Fruit fly (Drosophila melanogaster) whole organism, embryonic: ENCODE results near the gene Fancl.
A peak's percentile ranks its signal among the peaks of the same experiment; 100 is the strongest.

ENCODE experiments used
- Aef1 ChIP-seq: fragments of 200-800 bp; sonication (Bioruptor generic); IDR thresholded peaks from 3 replicates; pipeline ENCODE4 v1.3.6; 2022; ENCODE audit warnings: missing biosample characterization, missing genetic modification characterization
- CG1024 ChIP-seq: fragments of 200-800 bp; sonication (Bioruptor generic); IDR thresholded peaks from 2 replicates; pipeline ENCODE4 v1.3.6; 2022; ENCODE audit warnings: missing biosample characterization, missing genetic modification characterization
- CG10366 ChIP-seq: fragments of 200-800 bp; sonication (Bioruptor generic); IDR thresholded peaks from 2 replicates; pipeline ENCODE4 v1.3.6; 2022; ENCODE audit warnings: missing biosample characterization, missing genetic modification characterization
- CG11398 ChIP-seq: fragments of 200-800 bp; sonication (Bioruptor generic); optimal IDR thresholded peaks from 2 replicates; lab custom pipeline; 2016; ENCODE audit warnings: missing biosample characterization, missing genetic modification characterization
- CG11695 ChIP-seq: fragments of 200-800 bp; sonication (Bioruptor generic); IDR thresholded peaks from 3 replicates; pipeline ENCODE4 v1.3.6; 2022; ENCODE audit warnings: missing biosample characterization, missing genetic modification characterization
- CG12236 ChIP-seq: fragments of 200-800 bp; sonication (Bioruptor generic); optimal IDR thresholded peaks from 2 replicates; lab custom pipeline; 2016; ENCODE audit warnings: missing biosample characterization, missing genetic modification characterization
- CG1233 ChIP-seq: fragments of 200-800 bp; sonication (Bioruptor generic); optimal IDR thresholded peaks from 4 replicates; lab custom pipeline; 2018; ENCODE audit warnings: missing biosample characterization, mild to moderate bottlenecking, missing genetic modification characterization
- CG12769 ChIP-seq: fragments of 200-800 bp; sonication (Bioruptor generic); optimal IDR thresholded peaks from 2 replicates; lab custom pipeline; 2019; ENCODE audit warnings: missing biosample characterization, mild to moderate bottlenecking, missing genetic modification characterization, moderate library complexity
- CG13624 ChIP-seq: fragments of 200-800 bp; sonication (Bioruptor generic); optimal IDR thresholded peaks from 2 replicates; lab custom pipeline; 2016; ENCODE audit warnings: missing biosample characterization, missing genetic modification characterization
- CG14014 ChIP-seq: fragments of 200-800 bp; sonication (Bioruptor generic); IDR thresholded peaks from 2 replicates; pipeline ENCODE4 v1.3.6; 2022; ENCODE audit warnings: missing biosample characterization, missing genetic modification characterization
- CG14667 ChIP-seq: fragments of 200-800 bp; sonication (Bioruptor generic); IDR thresholded peaks from 2 replicates; pipeline ENCODE4 v1.3.6; 2022; ENCODE audit warnings: missing biosample characterization, missing genetic modification characterization
- CG16779 ChIP-seq: fragments of 200-800 bp; sonication (Bioruptor generic); IDR thresholded peaks from 2 replicates; pipeline ENCODE4 v1.3.6; 2022; ENCODE audit warnings: missing biosample characterization, missing genetic modification characterization
- CG17802 ChIP-seq: fragments of 200-800 bp; sonication (Bioruptor generic); optimal IDR thresholded peaks from 2 replicates; lab custom pipeline; 2018; ENCODE audit warnings: missing biosample characterization, mild to moderate bottlenecking, missing genetic modification characterization, moderate library complexity
- CG18476 ChIP-seq: fragments of 200-800 bp; sonication (Bioruptor generic); optimal IDR thresholded peaks from 2 replicates; lab custom pipeline; 2016; ENCODE audit warnings: missing biosample characterization, mild to moderate bottlenecking, missing genetic modification characterization
- CG18619 ChIP-seq: fragments of 200-800 bp; sonication (Bioruptor generic); optimal IDR thresholded peaks from 3 replicates; lab custom pipeline; 2017; ENCODE audit warnings: missing biosample characterization, mild to moderate bottlenecking, missing genetic modification characterization
- CG3163 ChIP-seq: fragments of 200-800 bp; sonication (Bioruptor generic); optimal IDR thresholded peaks from 3 replicates; lab custom pipeline; 2016; ENCODE audit warnings: missing biosample characterization, missing genetic modification characterization
- CG32772 ChIP-seq: fragments of 200-800 bp; sonication (Bioruptor generic); IDR thresholded peaks from 2 replicates; pipeline ENCODE4 v1.3.6; 2022; ENCODE audit warnings: missing biosample characterization, missing genetic modification characterization
- CG34422 ChIP-seq: fragments of 200-800 bp; sonication (Bioruptor generic); IDR thresholded peaks from 3 replicates; pipeline ENCODE4 v1.3.6; 2022; ENCODE audit warnings: missing biosample characterization, missing genetic modification characterization
- CG3838 ChIP-seq: fragments of 200-800 bp; sonication (Bioruptor generic); optimal IDR thresholded peaks from 3 replicates; lab custom pipeline; 2016; ENCODE audit warnings: missing biosample characterization, missing genetic modification characterization
- CG42726 ChIP-seq: fragments of 200-800 bp; sonication (Bioruptor generic); IDR thresholded peaks from 2 replicates; pipeline ENCODE4 v1.3.6; 2022; ENCODE audit warnings: missing biosample characterization, missing genetic modification characterization; ENCODE audit not compliant: partially characterized antibody
- CG4360 ChIP-seq: fragments of 200-800 bp; sonication (Bioruptor generic); IDR thresholded peaks from 2 replicates; pipeline ENCODE4 v1.3.6; 2022; ENCODE audit warnings: missing biosample characterization, missing genetic modification characterization
- CG6654 ChIP-seq: fragments of 200-800 bp; sonication (Bioruptor generic); optimal IDR thresholded peaks from 2 replicates; lab custom pipeline; 2017; ENCODE audit warnings: missing biosample characterization, mild to moderate bottlenecking, missing genetic modification characterization
- CG6791 ChIP-seq: fragments of 200-800 bp; sonication (Bioruptor generic); IDR thresholded peaks from 3 replicates; pipeline ENCODE4 v1.3.6; 2022; ENCODE audit warnings: missing biosample characterization, missing genetic modification characterization; ENCODE audit not compliant: partially characterized antibody
- CG7372 ChIP-seq: fragments of 200-800 bp; sonication (Bioruptor generic); IDR thresholded peaks from 2 replicates; pipeline ENCODE4 v1.3.6; 2022; ENCODE audit warnings: missing biosample characterization, missing genetic modification characterization
- CG7987 ChIP-seq: fragments of 200-800 bp; sonication (Bioruptor generic); optimal IDR thresholded peaks from 2 replicates; lab custom pipeline; 2018; ENCODE audit warnings: missing biosample characterization, mild to moderate bottlenecking, missing genetic modification characterization, moderate library complexity
- CG8290 ChIP-seq, 3 experiments: fragments of 200-800 bp; sonication (Bioruptor generic); optimal IDR thresholded peaks; 2 replicates each; lab custom pipeline; 2016 to 2019; ENCODE audit warnings: missing biosample characterization in 3 of 3, missing genetic modification characterization in 3 of 3, mild to moderate bottlenecking in 2 of 3, moderate library complexity in 1 of 3
- CHES-1-like ChIP-seq: fragments of 200-800 bp; sonication (Bioruptor generic); optimal IDR thresholded peaks from 2 replicates; lab custom pipeline; 2016; ENCODE audit warnings: missing biosample characterization, missing genetic modification characterization
- Dll ChIP-seq: fragments of 200-800 bp; sonication (Bioruptor generic); IDR thresholded peaks from 4 replicates; pipeline ENCODE4 v1.3.6; 2022; ENCODE audit warnings: missing biosample characterization, missing genetic modification characterization; ENCODE audit not compliant: partially characterized antibody
- HHEX ChIP-seq: fragments of 200-800 bp; sonication (Bioruptor generic); optimal IDR thresholded peaks from 3 replicates; lab custom pipeline; 2017; ENCODE audit warnings: missing biosample characterization, mild to moderate bottlenecking, missing genetic modification characterization, missing genetic modification reagents
- PHDP ChIP-seq: fragments of 200-800 bp; sonication (Bioruptor generic); optimal IDR thresholded peaks from 3 replicates; lab custom pipeline; 2018; ENCODE audit warnings: missing biosample characterization, mild to moderate bottlenecking, missing genetic modification characterization, moderate library complexity
- Stat92E ChIP-seq, 3 experiments: fragments of >200 bp in 2 of 3; fragments of 200-800 bp in 1 of 3; sonication (Bioruptor generic) in 1 of 3; optimal IDR thresholded peaks; 2 replicates each; lab custom pipeline; 2017 to 2019; ENCODE audit warnings: missing biosample characterization in 3 of 3, missing genetic modification characterization in 3 of 3, mild to moderate bottlenecking in 1 of 3, moderate library complexity in 1 of 3
- TFAM ChIP-seq: fragments of 200-800 bp; sonication (Bioruptor generic); optimal IDR thresholded peaks from 2 replicates; lab custom pipeline; 2017; ENCODE audit warnings: missing biosample characterization, missing genetic modification characterization, inconsistent platforms
- aop ChIP-seq: fragments of 200-800 bp; sonication (Bioruptor generic); IDR thresholded peaks from 2 replicates; pipeline ENCODE4 v1.3.6; 2022; ENCODE audit warnings: missing biosample characterization, missing genetic modification characterization
- ara ChIP-seq: fragments of 200-800 bp; sonication (Bioruptor generic); IDR thresholded peaks from 2 replicates; pipeline ENCODE4 v1.3.6; 2022; ENCODE audit warnings: missing biosample characterization, missing genetic modification characterization
- dati ChIP-seq: fragments of 200-800 bp; sonication (Bioruptor generic); IDR thresholded peaks from 2 replicates; pipeline ENCODE4 v1.3.6; 2022; ENCODE audit warnings: missing biosample characterization, missing genetic modification characterization
- dmrt11E ChIP-seq: fragments of 200-800 bp; sonication (Bioruptor generic); optimal IDR thresholded peaks from 3 replicates; lab custom pipeline; 2018; ENCODE audit warnings: missing biosample characterization, mild to moderate bottlenecking, missing genetic modification characterization, moderate library complexity
- esg ChIP-seq: fragments of 200-800 bp; sonication (Bioruptor generic); conservative IDR thresholded peaks from 2 replicates; pipeline ENCODE4 v1.3.6; 2022; ENCODE audit warnings: missing biosample characterization, missing genetic modification characterization
- her ChIP-seq: fragments of 200-800 bp; sonication (Bioruptor generic); optimal IDR thresholded peaks from 2 replicates; lab custom pipeline; 2016; ENCODE audit warnings: missing biosample characterization, missing genetic modification characterization
- ind ChIP-seq: fragments of 200-800 bp; sonication (Bioruptor generic); optimal IDR thresholded peaks from 3 replicates; lab custom pipeline; 2016; ENCODE audit warnings: missing biosample characterization, missing genetic modification characterization
- lmd ChIP-seq: fragments of 200-800 bp; sonication (Bioruptor generic); IDR thresholded peaks from 2 replicates; pipeline ENCODE4 v1.3.6; 2022; ENCODE audit warnings: missing biosample characterization, missing genetic modification characterization
- maf-S ChIP-seq: fragments of 200-800 bp; sonication (Bioruptor generic); optimal IDR thresholded peaks from 2 replicates; lab custom pipeline; 2016; ENCODE audit warnings: missing biosample characterization, missing genetic modification characterization
- phol ChIP-seq: fragments of 200-800 bp; sonication (Bioruptor generic); optimal IDR thresholded peaks from 3 replicates; lab custom pipeline; 2018; ENCODE audit warnings: missing biosample characterization, mild to moderate bottlenecking, missing genetic modification characterization, moderate library complexity
- sd ChIP-seq: fragments of 200-800 bp; sonication (Bioruptor generic); optimal IDR thresholded peaks from 3 replicates; lab custom pipeline; 2018; ENCODE audit warnings: missing biosample characterization, mild to moderate bottlenecking, missing genetic modification characterization, moderate library complexity
- slp2 ChIP-seq: fragments of 200-800 bp; sonication (Bioruptor generic); optimal IDR thresholded peaks from 2 replicates; lab custom pipeline; 2016; ENCODE audit warnings: missing biosample characterization, missing genetic modification characterization
- so ChIP-seq: fragments of 200-800 bp; sonication (Bioruptor generic); IDR thresholded peaks from 3 replicates; pipeline ENCODE4 v1.3.6; 2022; ENCODE audit warnings: missing biosample characterization, missing genetic modification characterization
- stwl ChIP-seq: fragments of 200-800 bp; sonication (Bioruptor generic); optimal IDR thresholded peaks from 3 replicates; lab custom pipeline; 2018; ENCODE audit warnings: missing biosample characterization, mild to moderate bottlenecking, missing genetic modification characterization, moderate library complexity
- tup ChIP-seq: fragments of 200-800 bp; sonication (Bioruptor generic); optimal IDR thresholded peaks from 2 replicates; lab custom pipeline; 2016; ENCODE audit warnings: missing biosample characterization, mild to moderate bottlenecking, missing genetic modification characterization, moderate library complexity
- vvl ChIP-seq: fragments of 200-800 bp; sonication (Bioruptor generic); IDR thresholded peaks from 2 replicates; pipeline ENCODE4 v1.3.6; 2022; ENCODE audit warnings: missing biosample characterization, missing genetic modification characterization
- yki ChIP-seq: fragments of >200 bp; optimal IDR thresholded peaks from 3 replicates; lab custom pipeline; 2018

Fancl gene

DNA sequence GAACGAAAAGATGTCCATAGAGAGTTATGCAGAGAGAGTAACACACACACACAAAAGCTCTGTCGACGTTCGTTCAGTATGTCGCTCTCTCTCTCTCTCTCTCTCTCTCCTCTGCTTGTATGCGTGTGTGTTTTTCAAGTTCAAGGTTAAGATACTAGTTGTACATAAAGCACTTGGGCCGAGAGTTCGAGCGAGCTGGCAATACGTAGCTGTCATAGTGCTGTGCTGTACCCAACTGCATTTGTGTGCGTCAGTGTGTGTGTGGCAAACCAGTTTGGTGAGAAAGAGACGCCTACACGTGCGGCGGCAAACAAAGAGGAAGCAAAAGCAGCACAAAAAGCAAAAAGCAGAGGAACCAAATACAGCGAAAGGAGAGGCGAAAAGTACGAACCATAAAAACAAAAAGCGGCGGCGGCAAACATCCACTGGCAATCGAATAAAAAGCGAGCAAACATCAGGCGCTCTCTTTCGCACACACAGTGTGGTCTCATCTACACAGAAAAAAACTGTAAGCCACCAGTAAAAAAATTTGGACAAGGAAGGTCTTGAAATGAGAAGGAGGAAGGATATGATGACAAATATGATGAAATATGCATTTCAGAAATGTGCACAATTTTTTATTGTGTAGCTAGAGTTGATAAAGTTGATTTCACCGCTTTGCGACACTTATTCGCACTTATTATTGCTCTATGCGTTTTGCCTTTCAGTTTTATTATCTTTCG is 34.7 kb upstream of the Fancl start (continued):
- TF ChIP-seq CG13624 (GFP tag; lab: Kevin White, UChicago) (peak; percentile 72), CG18619 (GFP tag; lab: Kevin White, UChicago) (peak; percentile 59), slp2 (GFP tag; lab: Kevin White, UChicago) (peak; percentile 76), CG14014 (GFP tag; lab: Robert Waterston, UW) (peak; percentile 61), CG11695 (no peak), CG32772 (GFP tag; lab: Robert Waterston, UW) (peak; percentile 61; the same call in 1 of the 2 replicates), maf-S (GFP tag; lab: Kevin White, UChicago) (peak; percentile 49), CG1233 (GFP tag; lab: Kevin White, UChicago) (peak; percentile 29), CG1024 (GFP tag; lab: Robert Waterston, UW) (peak; percentile 56; the same call in 1 of the 2 replicates), so (GFP tag; lab: Robert Waterston, UW) (0 out of 3 replicates have a peak, but pooled peaks have one; percentile 61), CG12236 (GFP tag; lab: Kevin White, UChicago) (peak; percentile 23), vvl (GFP tag; lab: Robert Waterston, UW) (peak; percentile 78), PHDP (tag; lab: Kevin White, UChicago) (peak; percentile 44), lmd (GFP tag; lab: Robert Waterston, UW) (peak; percentile 78), CG10366 (GFP tag; lab: Robert Waterston, UW) (peak; percentile 76), CG6654 (GFP tag; lab: Kevin White, UChicago) (peak; percentile 6), ara (GFP tag; lab: Robert Waterston, UW) (peak; percentile 40; the same call in 1 of the 2 replicates), CG34422 (peak; percentile 80; the same call in 2 of the 3 replicates), esg (no peak; the same call in 1 of the 2 replicates), her (GFP tag; lab: Kevin White, UChicago) (peak; percentile 69), dati (GFP tag; lab: Robert Waterston, UW) (0 out of 2 replicates have a peak, but pooled peaks have one; percentile 38), CHES-1-like (GFP tag; lab: Kevin White, UChicago) (peak; percentile 67), stwl (tag; lab: Kevin White, UChicago) (no peak), CG42726 (no peak), tup (GFP tag; lab: Kevin White, UChicago) (no peak), phol (peak; percentile 73), CG12769 (tag; lab: Kevin White, UChicago) (peak; percentile 34), TFAM (GFP tag; lab: Kevin White, UChicago) (no peak), CG14667 (GFP tag; lab: Robert Waterston, UW) (peak; percentile 56), dmrt11E (tag; lab: Kevin White, UChicago) (peak; percentile 19), CG16779 (GFP tag; lab: Robert Waterston, UW) (0 out of 2 replicates have a peak, but pooled peaks have one; percentile 56), CG7372 (GFP tag; lab: Robert Waterston, UW) (peak; percentile 45; the same call in 1 of the 2 replicates), ind (GFP tag; lab: Kevin White, UChicago) (peak; percentile 83), Aef1 (GFP tag; lab: Robert Waterston, UW) (peak; percentile 80), CG8290 (GFP tag; optimal IDR thresholded peaks at IDR 0.05; lab: Kevin White, UChicago) (no peak), CG8290 (tag; optimal IDR thresholded peaks at IDR 0.05; lab: Kevin White, UChicago) (peak in 1 of 2 experiments; percentile 46), CG4360 (GFP tag; lab: Robert Waterston, UW) (no peak), CG7987 (GFP tag; lab: Kevin White, UChicago) (peak; percentile 19), CG17802 (tag; lab: Kevin White, UChicago) (no peak), CG3838 (no peak), aop (GFP tag; lab: Robert Waterston, UW) (0 out of 2 replicates have a peak, but pooled peaks have one; percentile 18), Dll (no peak), CG11398 (GFP tag; lab: Kevin White, UChicago) (peak; percentile 51), CG6791 (GFP tag; lab: Robert Waterston, UW) (no peak), yki (lab: Kevin White, UChicago) (peak; percentile 4), sd (tag; lab: Kevin White, UChicago) (peak; percentile 68), CG18476 (GFP tag; lab: Kevin White, UChicago) (no peak), HHEX (peak; percentile 64), Stat92E (GFP tag; optimal IDR thresholded peaks at IDR 0.05; lab: Kevin White, UChicago) (no peak), CG3163 (GFP tag; lab: Kevin White, UChicago) (peak; percentile 28)
